Worm (Caenorhabditis elegans) whole organism, young adult: ENCODE data around the gene hut-1.

Source experiments
- F39B2.1 ChIP-seq: fragments of 200-800 bp; sonication (Bioruptor generic); IDR thresholded peaks from 2 replicates; pipeline ENCODE4 v1.3.6; 2022; ENCODE audit warnings: missing genetic modification reagents, missing genetic modification characterization, missing compliant biosample characterization
- F57C9.4 ChIP-seq: sonication (generic microtip); optimal IDR thresholded peaks from 2 replicates; lab custom pipeline; 2017; ENCODE audit warnings: mild to moderate bottlenecking, missing genetic modification characterization, missing compliant biosample characterization
- ama-1 ChIP-seq, 3 experiments: fragments of 150-350 bp in 1 of 3; sonication (generic microtip) in 2 of 3; optimal IDR thresholded peaks; 2 replicates each; lab custom pipeline; 2014 to 2018; ENCODE audit warnings: missing biosample characterization in 2 of 3, missing genetic modification characterization in 2 of 3, missing genetic modification reagents in 2 of 3
- lir-1 ChIP-seq: fragments of 200-800 bp; sonication (Bioruptor generic); conservative IDR thresholded peaks from 2 replicates; pipeline ENCODE4 v1.3.6; 2022; ENCODE audit warnings: missing genetic modification reagents, missing genetic modification characterization, missing compliant biosample characterization
- madf-3 ChIP-seq: fragments of 200-800 bp; sonication (Bioruptor generic); IDR thresholded peaks from 2 replicates; pipeline ENCODE4 v1.3.6; 2022; ENCODE audit warnings: missing genetic modification reagents, missing genetic modification characterization, missing compliant biosample characterization
- nhr-90 ChIP-seq: sonication (generic microtip); optimal IDR thresholded peaks from 2 replicates; lab custom pipeline; 2016; ENCODE audit warnings: missing genotype, mild to moderate bottlenecking, missing genetic modification characterization, missing compliant biosample characterization
- pha-4 ChIP-seq: fragments of 150-350 bp; sonication (generic microtip); optimal IDR thresholded peaks from 2 replicates; lab custom pipeline; 2014; ENCODE audit warnings: missing biosample characterization, missing genetic modification reagents, missing genetic modification characterization

ce11 chrIII:12728149-12728548 is 16.8 kb downstream of the hut-1 start:
- TF ChIP-seq pha-4 (tag; lab: Kevin White, UChicago) (no peak), lir-1 (no peak), ama-1 (optimal IDR thresholded peaks at IDR 0.05; lab: Kevin White, UChicago) (no peak), ama-1 (GFP tag; optimal IDR thresholded peaks at IDR 0.05; lab: Kevin White, UChicago) (no peak), F57C9.4 (no peak), F39B2.1 (GFP tag; lab: Robert Waterston, UW) (no peak), madf-3 (GFP tag; lab: Robert Waterston, UW) (no peak), nhr-90 (no peak)
